Worm (Caenorhabditis elegans) whole organism, young adult: ENCODE measurements around the gene rpn-2.

Source experiments
- D2030.7 ChIP-seq: fragments of 200-800 bp; sonication (Bioruptor generic); IDR thresholded peaks from 2 replicates; pipeline ENCODE4 v1.3.6; 2022; ENCODE audit warnings: missing genetic modification reagents, missing genetic modification characterization, missing compliant biosample characterization
- F22D6.2 ChIP-seq: sonication (generic microtip); optimal IDR thresholded peaks from 2 replicates; lab custom pipeline; 2016; ENCODE audit warnings: mild to moderate bottlenecking, missing genetic modification characterization, missing compliant biosample characterization
- F39B2.1 ChIP-seq: fragments of 200-800 bp; sonication (Bioruptor generic); IDR thresholded peaks from 2 replicates; pipeline ENCODE4 v1.3.6; 2022; ENCODE audit warnings: missing genetic modification reagents, missing genetic modification characterization, missing compliant biosample characterization
- F49E8.2 ChIP-seq: sonication (generic microtip); optimal IDR thresholded peaks from 3 replicates; lab custom pipeline; 2017; ENCODE audit warnings: missing genetic modification characterization, mild to moderate bottlenecking, missing compliant biosample characterization, antibody characterized with exemption, moderate library complexity; ENCODE audit not compliant: insufficient read depth
- F55B11.4 ChIP-seq: sonication (generic microtip); optimal IDR thresholded peaks from 2 replicates; lab custom pipeline; 2016; ENCODE audit warnings: missing compliant biosample characterization, missing genetic modification characterization, borderline replicate concordance; ENCODE audit not compliant: insufficient read depth
- F57A8.1 ChIP-seq: fragments of 200-800 bp; sonication (Bioruptor generic); optimal IDR thresholded peaks from 2 replicates; lab custom pipeline; 2018; ENCODE audit warnings: mild to moderate bottlenecking, missing genetic modification characterization, moderate library complexity, missing compliant biosample characterization
- K12H6.12 ChIP-seq: fragments of 200-800 bp; sonication (Bioruptor generic); optimal IDR thresholded peaks from 2 replicates; lab custom pipeline; 2018; ENCODE audit warnings: mild to moderate bottlenecking, missing genetic modification characterization, missing compliant biosample characterization
- Y95B8A.8 ChIP-seq: fragments of 200-800 bp; sonication (Bioruptor generic); IDR thresholded peaks from 2 replicates; pipeline ENCODE4 v1.3.6; 2022; ENCODE audit warnings: missing genetic modification reagents, missing genetic modification characterization, missing compliant biosample characterization
- ZK185.1 ChIP-seq: sonication (generic microtip); optimal IDR thresholded peaks from 2 replicates; lab custom pipeline; 2016; ENCODE audit warnings: mild to moderate bottlenecking, missing genetic modification characterization, missing compliant biosample characterization; ENCODE audit not compliant: poor library complexity, severe bottlenecking
- akir-1 ChIP-seq: fragments of 200-800 bp; sonication (Bioruptor generic); optimal IDR thresholded peaks from 2 replicates; lab custom pipeline; 2018; ENCODE audit warnings: mild to moderate bottlenecking, missing genetic modification characterization, moderate library complexity, missing compliant biosample characterization
- attf-6 ChIP-seq: fragments of 200-800 bp; sonication (Bioruptor generic); IDR thresholded peaks from 2 replicates; pipeline ENCODE4 v1.3.6; 2022; ENCODE audit warnings: missing genetic modification reagents, missing genetic modification characterization, missing compliant biosample characterization
- ccch-3 ChIP-seq: fragments of 200-800 bp; sonication (Bioruptor generic); optimal IDR thresholded peaks from 2 replicates; lab custom pipeline; 2018; ENCODE audit warnings: mild to moderate bottlenecking, missing genetic modification characterization, missing compliant biosample characterization
- die-1 ChIP-seq: sonication (generic microtip); optimal IDR thresholded peaks from 2 replicates; lab custom pipeline; 2016; ENCODE audit warnings: missing genotype, mild to moderate bottlenecking, missing genetic modification characterization, missing compliant biosample characterization
- dpl-1 ChIP-seq: fragments of 150-350 bp; optimal IDR thresholded peaks from 2 replicates; lab custom pipeline; 2014; ENCODE audit warnings: missing biosample characterization, missing genetic modification reagents, missing genetic modification characterization
- ekl-4 ChIP-seq: fragments of 200-800 bp; sonication (Bioruptor generic); IDR thresholded peaks from 2 replicates; pipeline ENCODE4 v1.3.6; 2022; ENCODE audit warnings: missing genetic modification reagents, missing genetic modification characterization, missing compliant biosample characterization
- gei-17 ChIP-seq: fragments of 200-800 bp; sonication (Bioruptor generic); optimal IDR thresholded peaks from 2 replicates; lab custom pipeline; 2018; ENCODE audit warnings: mild to moderate bottlenecking, missing genetic modification characterization, missing compliant biosample characterization
- hlh-26 ChIP-seq: fragments of 200-800 bp; sonication (Bioruptor generic); conservative IDR thresholded peaks from 2 replicates; pipeline ENCODE4 v1.3.6; 2022; ENCODE audit warnings: missing genetic modification reagents, missing genetic modification characterization, missing compliant biosample characterization
- hmg-1.2 ChIP-seq: fragments of 200-800 bp; sonication (Bioruptor generic); IDR thresholded peaks from 2 replicates; pipeline ENCODE4 v1.3.6; 2022; ENCODE audit warnings: missing genetic modification reagents, missing genetic modification characterization, missing compliant biosample characterization
- lin-35 ChIP-seq, 3 experiments: fragments of 150-350 bp in 2 of 3; sonication (generic microtip) in 1 of 3; optimal IDR thresholded peaks; 2 replicates each; lab custom pipeline; 2014 to 2018; ENCODE audit warnings: missing biosample characterization in 3 of 3, missing genetic modification characterization in 3 of 3, missing genetic modification reagents in 3 of 3
- madf-6 ChIP-seq: fragments of 200-800 bp; sonication (Bioruptor generic); IDR thresholded peaks from 2 replicates; pipeline ENCODE4 v1.3.6; 2022; ENCODE audit warnings: missing genetic modification reagents, missing genetic modification characterization, missing compliant biosample characterization
- nfya-1 ChIP-seq: sonication (generic microtip); optimal IDR thresholded peaks from 2 replicates; lab custom pipeline; 2017; ENCODE audit warnings: antibody characterized with exemption, missing compliant biosample characterization, missing genetic modification characterization, borderline replicate concordance; ENCODE audit not compliant: insufficient read depth
- nhr-179 ChIP-seq: sonication (generic microtip); optimal IDR thresholded peaks from 2 replicates; lab custom pipeline; 2016; ENCODE audit warnings: mild to moderate bottlenecking, missing genetic modification characterization, missing compliant biosample characterization
- nhr-80 ChIP-seq: sonication (generic microtip); optimal IDR thresholded peaks from 2 replicates; lab custom pipeline; 2016; ENCODE audit warnings: missing genetic modification characterization, missing compliant biosample characterization
- pha-4 ChIP-seq: fragments of 150-350 bp; sonication (generic microtip); optimal IDR thresholded peaks from 2 replicates; lab custom pipeline; 2014; ENCODE audit warnings: missing biosample characterization, missing genetic modification reagents, missing genetic modification characterization
- rec-8 ChIP-seq, 2 experiments: sonication (generic microtip); optimal IDR thresholded peaks; 2 replicates each; lab custom pipeline; 2016; ENCODE audit warnings: mild to moderate bottlenecking in 2 of 2, missing genetic modification characterization in 2 of 2, missing genetic modification reagents in 2 of 2, missing genotype in 2 of 2, missing biosample characterization in 1 of 2, missing compliant biosample characterization in 1 of 2, moderate library complexity in 1 of 2
- repo-1 ChIP-seq: sonication (generic microtip); optimal IDR thresholded peaks from 2 replicates; lab custom pipeline; 2017; ENCODE audit warnings: mild to moderate bottlenecking, missing genetic modification characterization, missing compliant biosample characterization
- snpc-1.1 ChIP-seq: sonication (generic microtip); optimal IDR thresholded peaks from 2 replicates; lab custom pipeline; 2017; ENCODE audit warnings: missing genetic modification characterization, mild to moderate bottlenecking, missing compliant biosample characterization, antibody characterized with exemption, moderate library complexity, missing genotype, missing genetic modification reagents; ENCODE audit not compliant: insufficient read depth
- snpc-1.3 ChIP-seq: sonication (generic microtip); optimal IDR thresholded peaks from 2 replicates; lab custom pipeline; 2017; ENCODE audit warnings: missing genetic modification characterization, mild to moderate bottlenecking, missing compliant biosample characterization, antibody characterized with exemption, moderate library complexity, missing genotype, missing genetic modification reagents; ENCODE audit not compliant: insufficient read depth
- xnd-1 ChIP-seq: sonication (generic microtip); optimal IDR thresholded peaks from 2 replicates; lab custom pipeline; 2016; ENCODE audit warnings: missing genotype, missing genetic modification reagents, missing genetic modification characterization, missing compliant biosample characterization
- zfh-2 ChIP-seq: fragments of 200-800 bp; sonication (Bioruptor generic); conservative IDR thresholded peaks from 2 replicates; pipeline ENCODE4 v1.3.6; 2022; ENCODE audit warnings: missing genetic modification reagents, missing genetic modification characterization, missing compliant biosample characterization
- zim-3 ChIP-seq: sonication (generic microtip); optimal IDR thresholded peaks from 2 replicates; lab custom pipeline; 2017; ENCODE audit warnings: mild to moderate bottlenecking, missing genetic modification characterization, moderate library complexity, missing compliant biosample characterization
- ztf-28 ChIP-seq: fragments of 200-800 bp; sonication (Bioruptor generic); IDR thresholded peaks from 2 replicates; pipeline ENCODE4 v1.3.6; 2022; ENCODE audit warnings: missing genetic modification reagents, missing genetic modification characterization, missing compliant biosample characterization
- ztf-3 ChIP-seq: fragments of 200-800 bp; sonication (Bioruptor generic); optimal IDR thresholded peaks from 2 replicates; lab custom pipeline; 2018; ENCODE audit warnings: mild to moderate bottlenecking, missing genetic modification characterization, missing compliant biosample characterization

rpn-2 gene

DNA sequence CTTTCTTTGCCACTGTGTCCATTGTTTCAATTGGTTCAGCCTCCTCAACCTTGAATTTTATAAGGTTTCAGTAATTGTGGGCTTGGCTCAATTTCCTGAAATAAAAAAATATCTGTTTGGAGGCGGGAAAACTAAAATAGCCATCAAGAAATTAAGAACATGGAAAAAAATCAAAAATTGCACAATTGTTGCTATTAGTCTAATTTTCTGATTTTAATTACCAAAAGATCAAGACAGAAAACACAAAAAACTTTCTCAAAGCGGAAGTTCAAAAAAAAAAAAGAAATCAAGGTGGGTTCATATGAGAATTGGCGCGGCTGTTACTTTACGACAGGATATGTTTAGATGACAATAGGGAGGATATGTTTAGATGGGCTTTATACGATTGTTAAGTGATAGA, 31.9 kb downstream of the rpn-2 start, which contains the start of gene esyt-2:
Gene esyt-2, minus strand, starts transcription at position 101 of the 400 bp plus-strand sequence.
- TF ChIP-seq zfh-2 (no peak), snpc-1.1 (tag; lab: Kevin White, UChicago) (no peak), ztf-28 (GFP tag; lab: Robert Waterston, UW) (no peak), F57A8.1 (GFP tag; lab: Kevin White, UChicago) (no peak), attf-6 (GFP tag; lab: Robert Waterston, UW) (no peak), hlh-26 (GFP tag; lab: Robert Waterston, UW) (no peak), K12H6.12 (tag; lab: Kevin White, UChicago) (no peak), D2030.7 (GFP tag; lab: Robert Waterston, UW) (no peak), ccch-3 (GFP tag; lab: Kevin White, UChicago) (no peak), zim-3 (tag; lab: Kevin White, UChicago) (no peak), dpl-1 (no peak), nhr-80 (tag; lab: Kevin White, UChicago) (no peak), ekl-4 (no peak), Y95B8A.8 (GFP tag; lab: Robert Waterston, UW) (no peak), F49E8.2 (no peak), rec-8 (tag; optimal IDR thresholded peaks at IDR 0.05; lab: Kevin White, UChicago) (no peak)

DNA sequence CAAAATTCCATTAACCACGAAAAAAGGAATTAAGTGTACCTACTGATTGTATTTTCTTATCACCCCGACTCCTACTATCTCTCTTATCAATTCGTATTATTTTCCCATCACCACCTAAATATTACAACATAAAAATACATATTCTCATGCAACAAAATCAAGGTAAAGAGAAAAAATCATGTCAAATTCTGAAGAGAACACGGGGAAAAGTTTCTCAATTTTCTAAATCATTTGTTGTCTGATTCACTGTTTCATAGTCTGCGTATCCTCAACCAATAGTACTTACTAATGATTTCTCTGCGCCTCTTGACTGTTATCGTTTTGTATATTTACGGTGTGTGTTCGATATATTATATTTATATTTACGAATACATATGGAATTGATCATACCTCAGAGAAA, 32.9 kb downstream of the rpn-2 start:
- no peak for TF ChIP-seq lin-35 (GFP tag; optimal IDR thresholded peaks at IDR 0.05; lab: Kevin White, UChicago)
- TF ChIP-seq nhr-80 (tag; lab: Kevin White, UChicago), result peak; percentile 68
- no peak for TF ChIP-seq ztf-3
- TF ChIP-seq hmg-1.2 (GFP tag; lab: Robert Waterston, UW), result peak; percentile 68; the same call in 1 of the 2 replicates

DNA sequence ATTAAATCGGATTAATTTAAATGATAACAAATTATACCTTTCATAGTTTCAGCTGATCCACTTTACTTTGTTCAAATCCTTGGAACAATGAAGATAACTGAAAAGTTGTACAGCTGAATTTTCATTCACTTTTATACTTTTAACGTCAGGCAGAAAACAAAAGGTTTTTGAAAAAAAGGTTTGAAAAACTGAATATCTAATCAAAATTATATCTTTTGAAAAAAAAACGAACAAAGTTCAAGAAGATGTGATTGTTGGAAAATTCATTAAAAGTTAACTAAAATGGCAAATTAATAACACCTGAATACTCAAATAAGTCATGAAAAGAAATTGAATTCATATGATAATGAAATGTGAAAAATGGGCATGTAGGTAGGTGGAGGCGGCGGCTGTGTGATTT, 37.7 kb downstream of the rpn-2 start, which contains the start of gene T12A2.21:
Gene T12A2.21, minus strand, starts transcription at position 101 of the 400 bp plus-strand sequence.
- TF ChIP-seq nfya-1 (tag; lab: Kevin White, UChicago), result no peak
- no peak for TF ChIP-seq nhr-179 (tag; lab: Kevin White, UChicago)
- no peak for TF ChIP-seq madf-6 (GFP tag; lab: Robert Waterston, UW)
- TF ChIP-seq F39B2.1 (GFP tag; lab: Robert Waterston, UW), result no peak
- no peak for TF ChIP-seq F49E8.2
- no peak for TF ChIP-seq ZK185.1 (tag; lab: Kevin White, UChicago)
- no peak for TF ChIP-seq gei-17 (GFP tag; lab: Kevin White, UChicago)

- TF ChIP-seq snpc-1.3 (tag; lab: Kevin White, UChicago) (no peak), F22D6.2 (tag; lab: Kevin White, UChicago) (no peak), die-1 (tag; lab: Kevin White, UChicago) (no peak), akir-1 (no peak), repo-1 (tag; lab: Kevin White, UChicago) (no peak), F55B11.4 (tag; lab: Kevin White, UChicago) (no peak), pha-4 (no peak), xnd-1 (tag; lab: Kevin White, UChicago) (no peak)
Observed at ce11 chrIII:6240528-6240927, 41.5 kb downstream of the rpn-2 start, which contains the start of gene T12A2.3. TSS of gene T12A2.3 (plus strand) at chrIII:6240828.
